Fruit fly (Drosophila melanogaster) whole organism, embryonic: ENCODE results near the gene CG32708.

ENCODE experiments used
- C15 ChIP-seq: fragments of 200-800 bp; sonication (Bioruptor generic); IDR thresholded peaks from 3 replicates; pipeline ENCODE4 v1.3.6; 2022; ENCODE audit warnings: missing biosample characterization, missing genetic modification characterization
- CG1024 ChIP-seq: fragments of 200-800 bp; sonication (Bioruptor generic); IDR thresholded peaks from 2 replicates; pipeline ENCODE4 v1.3.6; 2022; ENCODE audit warnings: missing biosample characterization, missing genetic modification characterization
- CG14441 ChIP-seq: fragments of 200-800 bp; sonication (Bioruptor generic); IDR thresholded peaks from 2 replicates; pipeline ENCODE4 v1.3.6; 2022; ENCODE audit warnings: missing biosample characterization, missing genetic modification characterization
- CG15269 ChIP-seq: fragments of 200-800 bp; sonication (Bioruptor generic); optimal IDR thresholded peaks from 2 replicates; lab custom pipeline; 2018; ENCODE audit warnings: missing biosample characterization, mild to moderate bottlenecking, missing genetic modification characterization, moderate library complexity
- CG17912 ChIP-seq: fragments of 200-800 bp; sonication (Bioruptor generic); optimal IDR thresholded peaks from 2 replicates; lab custom pipeline; 2018; ENCODE audit warnings: missing biosample characterization, mild to moderate bottlenecking, missing genetic modification characterization
- CG1792 ChIP-seq: fragments of 200-800 bp; sonication (Bioruptor generic); optimal IDR thresholded peaks from 2 replicates; lab custom pipeline; 2016; ENCODE audit warnings: missing biosample characterization, missing genetic modification characterization
- CG2889 ChIP-seq: fragments of 200-800 bp; sonication (Bioruptor generic); IDR thresholded peaks from 3 replicates; pipeline ENCODE4 v1.3.6; 2022; ENCODE audit warnings: missing biosample characterization, missing genetic modification characterization
- CG31224 ChIP-seq: fragments of 200-800 bp; sonication (Bioruptor generic); IDR thresholded peaks from 2 replicates; pipeline ENCODE4 v1.3.6; 2022; ENCODE audit warnings: missing biosample characterization, missing genetic modification characterization
- CG3407 ChIP-seq: fragments of 200-800 bp; sonication (Bioruptor generic); optimal IDR thresholded peaks from 2 replicates; lab custom pipeline; 2018; ENCODE audit warnings: missing biosample characterization, mild to moderate bottlenecking, missing genetic modification characterization
- CG34422 ChIP-seq: fragments of 200-800 bp; sonication (Bioruptor generic); IDR thresholded peaks from 3 replicates; pipeline ENCODE4 v1.3.6; 2022; ENCODE audit warnings: missing biosample characterization, missing genetic modification characterization
- CG3838 ChIP-seq: fragments of 200-800 bp; sonication (Bioruptor generic); optimal IDR thresholded peaks from 3 replicates; lab custom pipeline; 2016; ENCODE audit warnings: missing biosample characterization, missing genetic modification characterization
- CG3995 ChIP-seq: fragments of 200-800 bp; sonication (Bioruptor generic); optimal IDR thresholded peaks from 3 replicates; lab custom pipeline; 2016; ENCODE audit warnings: missing biosample characterization, missing genetic modification characterization
- CG42726 ChIP-seq: fragments of 200-800 bp; sonication (Bioruptor generic); IDR thresholded peaks from 2 replicates; pipeline ENCODE4 v1.3.6; 2022; ENCODE audit warnings: missing biosample characterization, missing genetic modification characterization; ENCODE audit not compliant: partially characterized antibody
- CG4617 ChIP-seq: fragments of 200-800 bp; sonication (Bioruptor generic); optimal IDR thresholded peaks from 3 replicates; lab custom pipeline; 2016; ENCODE audit warnings: missing biosample characterization, missing genetic modification characterization, borderline replicate concordance
- CG6765 ChIP-seq: fragments of 200-800 bp; sonication (Bioruptor generic); optimal IDR thresholded peaks from 3 replicates; lab custom pipeline; 2017; ENCODE audit warnings: missing biosample characterization, mild to moderate bottlenecking, missing genetic modification characterization
- CG7271 ChIP-seq: fragments of 200-800 bp; sonication (Bioruptor generic); optimal IDR thresholded peaks from 2 replicates; lab custom pipeline; 2018; ENCODE audit warnings: missing biosample characterization, mild to moderate bottlenecking, missing genetic modification characterization, moderate library complexity
- CG8944 ChIP-seq: fragments of 200-800 bp; sonication (Bioruptor generic); optimal IDR thresholded peaks from 3 replicates; lab custom pipeline; 2016; ENCODE audit warnings: missing biosample characterization, missing genetic modification characterization
- CG9215 ChIP-seq: fragments of 200-800 bp; sonication (Bioruptor generic); IDR thresholded peaks from 2 replicates; pipeline ENCODE4 v1.3.6; 2022; ENCODE audit warnings: missing biosample characterization, missing genetic modification characterization
- D ChIP-seq, 2 experiments: fragments of 200-800 bp in 1 of 2; fragments of >200 bp in 1 of 2; sonication (Bioruptor generic) in 1 of 2; optimal IDR thresholded peaks; 2 replicates in 1 of 2; 3 replicates in 1 of 2; lab custom pipeline; 2017; ENCODE audit warnings: mild to moderate bottlenecking in 1 of 2, missing biosample characterization in 1 of 2, missing genetic modification characterization in 1 of 2, missing genetic modification reagents in 1 of 2
- Dad ChIP-seq: fragments of 200-800 bp; sonication (Bioruptor generic); optimal IDR thresholded peaks from 3 replicates; lab custom pipeline; 2016; ENCODE audit warnings: missing biosample characterization, missing genetic modification characterization
- Dp ChIP-seq: fragments of 200-800 bp; sonication (Bioruptor generic); optimal IDR thresholded peaks from 2 replicates; lab custom pipeline; 2018; ENCODE audit warnings: missing biosample characterization, mild to moderate bottlenecking, missing genetic modification characterization, moderate library complexity
- Fer1 ChIP-seq: fragments of 200-800 bp; sonication (Bioruptor generic); optimal IDR thresholded peaks from 2 replicates; lab custom pipeline; 2017; ENCODE audit warnings: missing biosample characterization, mild to moderate bottlenecking, missing genetic modification characterization
- HmgZ ChIP-seq: fragments of 200-800 bp; sonication (Bioruptor generic); optimal IDR thresholded peaks from 2 replicates; lab custom pipeline; 2018; ENCODE audit warnings: missing biosample characterization, mild to moderate bottlenecking, missing genetic modification characterization
- Hr39 ChIP-seq: fragments of >200 bp; optimal IDR thresholded peaks from 2 replicates; lab custom pipeline; 2017
- MESR4 ChIP-seq: fragments of 200-800 bp; sonication (Bioruptor generic); optimal IDR thresholded peaks from 2 replicates; lab custom pipeline; 2018; ENCODE audit warnings: missing biosample characterization, mild to moderate bottlenecking, missing genetic modification characterization, moderate library complexity
- Meics ChIP-seq: fragments of 200-800 bp; sonication (Bioruptor generic); optimal IDR thresholded peaks from 2 replicates; lab custom pipeline; 2017; ENCODE audit warnings: missing biosample characterization, mild to moderate bottlenecking, missing genetic modification characterization
- Mrtf ChIP-seq: fragments of 200-800 bp; sonication (Bioruptor generic); IDR thresholded peaks from 3 replicates; pipeline ENCODE4 v1.3.6; 2022; ENCODE audit warnings: missing biosample characterization, missing genetic modification characterization
- NC2α ChIP-seq: fragments of 200-800 bp; sonication (Bioruptor generic); optimal IDR thresholded peaks from 2 replicates; lab custom pipeline; 2016; ENCODE audit warnings: missing biosample characterization, missing genetic modification characterization
- Rfx ChIP-seq: fragments of 200-800 bp; sonication (Bioruptor generic); IDR thresholded peaks from 2 replicates; pipeline ENCODE4 v1.3.6; 2022; ENCODE audit warnings: missing biosample characterization, missing genetic modification characterization
- Six4 ChIP-seq: fragments of 200-800 bp; sonication (Bioruptor generic); optimal IDR thresholded peaks from 2 replicates; lab custom pipeline; 2016; ENCODE audit warnings: missing biosample characterization, missing genetic modification characterization
- Ssrp ChIP-seq: fragments of 200-800 bp; sonication (Bioruptor generic); optimal IDR thresholded peaks from 2 replicates; lab custom pipeline; 2018; ENCODE audit warnings: missing biosample characterization, mild to moderate bottlenecking, missing genetic modification characterization, moderate library complexity
- Vsx1 ChIP-seq: fragments of 200-800 bp; sonication (Bioruptor generic); optimal IDR thresholded peaks from 2 replicates; lab custom pipeline; 2017; ENCODE audit warnings: missing biosample characterization, mild to moderate bottlenecking, missing genetic modification characterization, missing genetic modification reagents
- ac ChIP-seq: fragments of 200-800 bp; sonication (Bioruptor generic); optimal IDR thresholded peaks from 3 replicates; lab custom pipeline; 2017; ENCODE audit warnings: missing biosample characterization, mild to moderate bottlenecking, missing genetic modification characterization
- al ChIP-seq: fragments of 200-800 bp; sonication (Bioruptor generic); IDR thresholded peaks from 2 replicates; pipeline ENCODE4 v1.3.6; 2022; ENCODE audit warnings: missing biosample characterization, missing genetic modification characterization
- cad ChIP-seq: fragments of >200 bp; optimal IDR thresholded peaks from 2 replicates; lab custom pipeline; 2017; ENCODE audit warnings: missing biosample characterization, missing genetic modification characterization
- ci ChIP-seq: fragments of 200-800 bp; sonication (Bioruptor generic); IDR thresholded peaks from 3 replicates; pipeline ENCODE4 v1.3.6; 2022; ENCODE audit warnings: missing biosample characterization, missing genetic modification characterization
- crp ChIP-seq, 2 experiments: fragments of 200-800 bp; sonication (Bioruptor generic); optimal IDR thresholded peaks; 2 replicates in 1 of 2; 3 replicates in 1 of 2; lab custom pipeline; 2017; ENCODE audit warnings: missing biosample characterization in 2 of 2, missing genetic modification characterization in 2 of 2, mild to moderate bottlenecking in 1 of 2, moderate library complexity in 1 of 2
- dysf ChIP-seq: fragments of 200-800 bp; sonication (Bioruptor generic); IDR thresholded peaks from 3 replicates; pipeline ENCODE4 v1.3.6; 2022; ENCODE audit warnings: missing biosample characterization, missing genetic modification characterization
- gro ChIP-seq: fragments of 200-800 bp; sonication (Bioruptor generic); optimal IDR thresholded peaks from 2 replicates; lab custom pipeline; 2016; ENCODE audit warnings: missing biosample characterization, missing genetic modification characterization
- her ChIP-seq: fragments of 200-800 bp; sonication (Bioruptor generic); optimal IDR thresholded peaks from 2 replicates; lab custom pipeline; 2016; ENCODE audit warnings: missing biosample characterization, missing genetic modification characterization
- hth ChIP-seq: fragments of >200 bp; optimal IDR thresholded peaks from 2 replicates; lab custom pipeline; 2017; ENCODE audit warnings: inconsistent platforms
- mld ChIP-seq: fragments of 200-800 bp; sonication (Bioruptor generic); IDR thresholded peaks from 3 replicates; pipeline ENCODE4 v1.3.6; 2022; ENCODE audit warnings: missing biosample characterization, missing genetic modification characterization; ENCODE audit not compliant: partially characterized antibody
- otp ChIP-seq: fragments of 200-800 bp; sonication (Bioruptor generic); IDR thresholded peaks from 3 replicates; pipeline ENCODE4, ENCODE4 v1.3.6; 2022; ENCODE audit warnings: missing biosample characterization, missing genetic modification characterization
- pan ChIP-seq, 4 experiments: fragments of >200 bp in 3 of 4; fragments of 200-800 bp in 1 of 4; sonication (Bioruptor generic) in 1 of 4; optimal IDR thresholded peaks in 3 of 4; IDR thresholded peaks in 1 of 4; 2 replicates each; pipeline versions ENCODE4 v1.3.6 to Lab custom; 2017 to 2022; ENCODE audit warnings: missing biosample characterization in 2 of 4, missing genetic modification characterization in 2 of 4, mixed read lengths in 1 of 4
- ro ChIP-seq: fragments of 200-800 bp; sonication (Bioruptor generic); IDR thresholded peaks from 2 replicates; pipeline ENCODE4 v1.3.6; 2022; ENCODE audit warnings: missing biosample characterization, missing genetic modification characterization
- scrt ChIP-seq: fragments of 200-800 bp; sonication (Bioruptor generic); optimal IDR thresholded peaks from 2 replicates; lab custom pipeline; 2018; ENCODE audit warnings: missing biosample characterization, mild to moderate bottlenecking, missing genetic modification characterization, moderate library complexity
- ttk ChIP-seq: fragments of 200-800 bp; sonication (Bioruptor generic); IDR thresholded peaks from 2 replicates; pipeline ENCODE4 v2.1.2; 2022; ENCODE audit warnings: missing biosample characterization, missing genetic modification characterization
- vvl ChIP-seq: fragments of 200-800 bp; sonication (Bioruptor generic); IDR thresholded peaks from 2 replicates; pipeline ENCODE4 v1.3.6; 2022; ENCODE audit warnings: missing biosample characterization, missing genetic modification characterization
- yki ChIP-seq: fragments of >200 bp; optimal IDR thresholded peaks from 3 replicates; lab custom pipeline; 2018
- zen2 ChIP-seq: fragments of 200-800 bp; sonication (Bioruptor generic); IDR thresholded peaks from 3 replicates; pipeline ENCODE4 v1.3.6; 2022; ENCODE audit warnings: missing biosample characterization, missing genetic modification characterization; ENCODE audit not compliant: partially characterized antibody
- zfh1 ChIP-seq: fragments of 200-800 bp; sonication (Bioruptor generic); IDR thresholded peaks from 3 replicates; pipeline ENCODE4 v1.3.6; 2022; ENCODE audit warnings: missing biosample characterization, missing genetic modification characterization

CG32708 gene

dm6 chrX:9068822-9069221 lies 16.9 kb upstream of the CG32708 start (continued):
- no peak for TF ChIP-seq hth (lab: Kevin White, UChicago)
- TF ChIP-seq Hr39 = no peak
- 0 out of 3 replicates have a peak, but pooled peaks have one; percentile 29 for TF ChIP-seq C15 (GFP tag; lab: Robert Waterston, UW)
- no peak for TF ChIP-seq scrt (GFP tag; lab: Kevin White, UChicago)
- TF ChIP-seq vvl = peak; percentile 38; the same call in 1 of the 2 replicates
- TF ChIP-seq gro (GFP tag; lab: Kevin White, UChicago) = no peak
- TF ChIP-seq Mrtf (GFP tag; lab: Robert Waterston, UW) = 0 out of 3 replicates have a peak, but pooled peaks have one; percentile 44
- no peak for TF ChIP-seq crp (GFP tag; optimal IDR thresholded peaks at IDR 0.05; lab: Kevin White, UChicago)
- TF ChIP-seq Rfx (GFP tag; lab: Robert Waterston, UW) = peak; percentile 59
- no peak for TF ChIP-seq CG17912 (GFP tag; lab: Kevin White, UChicago)
- TF ChIP-seq Dp (GFP tag; lab: Kevin White, UChicago) = no peak
- TF ChIP-seq Ssrp = no peak
- TF ChIP-seq CG31224 (GFP tag; lab: Robert Waterston, UW) = no peak
- TF ChIP-seq Vsx1 (GFP tag; lab: Kevin White, UChicago) = no peak
- TF ChIP-seq CG15269 (tag; lab: Kevin White, UChicago) = no peak
- no peak for TF ChIP-seq CG4617
- no peak for TF ChIP-seq CG3838 (GFP tag; lab: Kevin White, UChicago)
- TF ChIP-seq zen2 = no peak
- no peak for TF ChIP-seq D (optimal IDR thresholded peaks at IDR 0.05; lab: Kevin White, UChicago)
- TF ChIP-seq D (GFP tag; optimal IDR thresholded peaks at IDR 0.05; lab: Kevin White, UChicago) = no peak
- no peak for TF ChIP-seq otp (GFP tag; lab: Robert Waterston, UW)
- no peak for TF ChIP-seq CG1024 (GFP tag; lab: Robert Waterston, UW)
- no peak for TF ChIP-seq CG9215 (GFP tag; lab: Robert Waterston, UW)
- no peak for TF ChIP-seq Dad (GFP tag; lab: Kevin White, UChicago)
- no peak for TF ChIP-seq CG8944
- TF ChIP-seq CG14441 (GFP tag; lab: Robert Waterston, UW) = 0 out of 2 replicates have a peak, but pooled peaks have one; percentile 26
- TF ChIP-seq CG34422 (GFP tag; lab: Robert Waterston, UW) = no peak
- no peak for TF ChIP-seq mld (GFP tag; lab: Robert Waterston, UW)
- TF ChIP-seq CG3995 = no peak
- no peak for TF ChIP-seq HmgZ (tag; lab: Kevin White, UChicago)
- no peak for TF ChIP-seq pan (optimal IDR thresholded peaks at IDR 0.05; lab: Kevin White, UChicago)
- peak in 1 of 2 experiments; percentile 45 for TF ChIP-seq pan (GFP tag; optimal IDR thresholded peaks at IDR 0.05 in 1 of 2, IDR thresholded peaks at IDR 0.05 in 1 of 2)
- TF ChIP-seq al (GFP tag; lab: Robert Waterston, UW) = 0 out of 2 replicates have a peak, but pooled peaks have one; percentile 6
- TF ChIP-seq cad = no peak
- TF ChIP-seq ttk (GFP tag; lab: Robert Waterston, UW) = no peak
- no peak for TF ChIP-seq CG42726 (GFP tag; lab: Robert Waterston, UW)
- no peak for TF ChIP-seq CG7271 (tag; lab: Kevin White, UChicago)
- TF ChIP-seq CG6765 (GFP tag; lab: Kevin White, UChicago) = no peak
- no peak for TF ChIP-seq ac
- TF ChIP-seq ro (GFP tag; lab: Robert Waterston, UW) = no peak
- TF ChIP-seq her (GFP tag; lab: Kevin White, UChicago) = no peak
- TF ChIP-seq zfh1 (GFP tag; lab: Robert Waterston, UW) = peak; percentile 51; the same call in 2 of the 3 replicates
- no peak for TF ChIP-seq MESR4
- TF ChIP-seq CG2889 (GFP tag; lab: Robert Waterston, UW) = no peak
- 0 out of 3 replicates have a peak, but pooled peaks have one; percentile 31 for TF ChIP-seq ci (GFP tag; lab: Robert Waterston, UW)
- no peak for TF ChIP-seq Six4 (GFP tag; lab: Kevin White, UChicago)
- no peak for TF ChIP-seq NC2α (GFP tag; lab: Kevin White, UChicago)
- TF ChIP-seq CG3407 (GFP tag; lab: Kevin White, UChicago) = no peak
- TF ChIP-seq dysf (GFP tag; lab: Robert Waterston, UW) = peak; percentile 43; the same call in 2 of the 3 replicates
- TF ChIP-seq CG1792 (GFP tag; lab: Kevin White, UChicago) = no peak
- TF ChIP-seq Fer1 = no peak
- no peak for TF ChIP-seq Meics (GFP tag; lab: Kevin White, UChicago)
- no peak for TF ChIP-seq yki
